Fruit fly (Drosophila melanogaster) whole organism, prepupa: ENCODE data around the gene Exo84.

Experiments used
- CG10631 ChIP-seq: fragments of 200-800 bp; sonication (Bioruptor generic); optimal IDR thresholded peaks from 2 replicates; lab custom pipeline; 2016; ENCODE audit warnings: missing biosample characterization, missing genetic modification characterization
- CG11762 ChIP-seq: fragments of 200-800 bp; sonication (Bioruptor generic); optimal IDR thresholded peaks from 3 replicates; lab custom pipeline; 2016; ENCODE audit warnings: missing biosample characterization, missing genetic modification characterization; ENCODE audit not compliant: insufficient read depth
- CG15336 ChIP-seq: fragments of 200-800 bp; sonication (Bioruptor generic); IDR thresholded peaks from 2 replicates; pipeline ENCODE4 v1.3.6; 2022; ENCODE audit warnings: missing biosample characterization, missing genetic modification characterization
- CG16779 ChIP-seq: fragments of 200-800 bp; sonication (Bioruptor generic); optimal IDR thresholded peaks from 3 replicates; lab custom pipeline; 2017; ENCODE audit warnings: missing biosample characterization, mild to moderate bottlenecking, missing genetic modification characterization
- CG31627 ChIP-seq: fragments of 200-800 bp; sonication (Bioruptor generic); optimal IDR thresholded peaks from 3 replicates; lab custom pipeline; 2016; ENCODE audit warnings: missing biosample characterization, missing genetic modification characterization
- CG32006 ChIP-seq: fragments of 200-800 bp; sonication (Bioruptor generic); optimal IDR thresholded peaks from 3 replicates; lab custom pipeline; 2017; ENCODE audit warnings: missing biosample characterization, mild to moderate bottlenecking, missing genetic modification characterization
- CG34406 ChIP-seq: fragments of 200-800 bp; sonication (Bioruptor generic); optimal IDR thresholded peaks from 3 replicates; lab custom pipeline; 2016; ENCODE audit warnings: missing biosample characterization, missing genetic modification characterization
- CG6163 ChIP-seq: fragments of 200-800 bp; sonication (Bioruptor generic); IDR thresholded peaks from 3 replicates; pipeline ENCODE4 v1.3.6; 2022; ENCODE audit warnings: missing biosample characterization, missing genetic modification characterization
- CG6276 ChIP-seq: fragments of 200-800 bp; sonication (Bioruptor generic); optimal IDR thresholded peaks from 2 replicates; lab custom pipeline; 2017; ENCODE audit warnings: missing biosample characterization, mild to moderate bottlenecking, missing genetic modification characterization
- CG6792 ChIP-seq: fragments of 200-800 bp; sonication (Bioruptor generic); optimal IDR thresholded peaks from 3 replicates; lab custom pipeline; 2016; ENCODE audit warnings: missing biosample characterization, missing genetic modification characterization
- CG6808 ChIP-seq: fragments of 200-800 bp; sonication (Bioruptor generic); optimal IDR thresholded peaks from 3 replicates; lab custom pipeline; 2017; ENCODE audit warnings: missing biosample characterization, missing genetic modification characterization, mild to moderate bottlenecking, moderate library complexity, missing genetic modification reagents
- CG6854 ChIP-seq: fragments of 200-800 bp; sonication (Bioruptor generic); optimal IDR thresholded peaks from 2 replicates; lab custom pipeline; 2017; ENCODE audit warnings: missing biosample characterization, mild to moderate bottlenecking, missing genetic modification characterization
- CG7368 ChIP-seq: fragments of 200-800 bp; sonication (Bioruptor generic); optimal IDR thresholded peaks from 3 replicates; lab custom pipeline; 2016; ENCODE audit warnings: missing biosample characterization, missing genetic modification characterization
- CG8119 ChIP-seq: fragments of 200-800 bp; sonication (Bioruptor generic); IDR thresholded peaks from 3 replicates; pipeline ENCODE4 v1.3.6; 2022; ENCODE audit warnings: missing biosample characterization, missing genetic modification characterization
- CG8319 ChIP-seq: fragments of 200-800 bp; sonication (Bioruptor generic); optimal IDR thresholded peaks from 3 replicates; lab custom pipeline; 2016; ENCODE audit warnings: missing biosample characterization, missing genetic modification characterization
- CG9139 ChIP-seq: fragments of 200-800 bp; sonication (Bioruptor generic); optimal IDR thresholded peaks from 3 replicates; lab custom pipeline; 2017; ENCODE audit warnings: missing biosample characterization, mild to moderate bottlenecking, missing genetic modification characterization
- Eip78C ChIP-seq: fragments of 200-800 bp; sonication (Bioruptor generic); peaks from one replicate; lab custom pipeline; 2016; ENCODE audit warnings: missing biosample characterization, missing genetic modification characterization
- Eip93F ChIP-seq: fragments of 200-800 bp; sonication (Bioruptor generic); optimal IDR thresholded peaks from 2 replicates; lab custom pipeline; 2016; ENCODE audit warnings: missing biosample characterization, mild to moderate bottlenecking, missing genetic modification characterization
- Ets96B ChIP-seq: fragments of 200-800 bp; optimal IDR thresholded peaks from 2 replicates; lab custom pipeline; 2019; ENCODE audit warnings: missing biosample characterization, mild to moderate bottlenecking, missing genetic modification characterization, moderate library complexity
- Gug ChIP-seq: fragments of 200-800 bp; sonication (Bioruptor generic); IDR thresholded peaks from 2 replicates; pipeline ENCODE4 v1.3.6; 2022; ENCODE audit warnings: missing biosample characterization, missing genetic modification characterization
- Hr38 ChIP-seq: sonication (Bioruptor generic); optimal IDR thresholded peaks from 2 replicates; lab custom pipeline; 2016; ENCODE audit warnings: missing biosample characterization, missing genetic modification characterization
- Hr4 ChIP-seq: fragments of 200-800 bp; sonication (Bioruptor generic); optimal IDR thresholded peaks from 3 replicates; lab custom pipeline; 2016; ENCODE audit warnings: missing biosample characterization, missing genetic modification characterization
- Lpt ChIP-seq: fragments of 200-800 bp; sonication (Bioruptor generic); optimal IDR thresholded peaks from 3 replicates; lab custom pipeline; 2016; ENCODE audit warnings: missing biosample characterization, missing genetic modification characterization
- Met ChIP-seq: fragments of 200-800 bp; sonication (Bioruptor generic); optimal IDR thresholded peaks from 3 replicates; lab custom pipeline; 2016; ENCODE audit warnings: missing biosample characterization, missing genetic modification characterization
- OdsH ChIP-seq: fragments of 200-800 bp; sonication (Bioruptor generic); optimal IDR thresholded peaks from 3 replicates; lab custom pipeline; 2016; ENCODE audit warnings: missing biosample characterization, missing genetic modification characterization
- Sox102F ChIP-seq: fragments of 200-800 bp; sonication (Bioruptor generic); optimal IDR thresholded peaks from 2 replicates; lab custom pipeline; 2016; ENCODE audit warnings: missing biosample characterization, mild to moderate bottlenecking, missing genetic modification characterization
- Sox14 ChIP-seq: fragments of 200-800 bp; sonication (Bioruptor generic); optimal IDR thresholded peaks from 3 replicates; lab custom pipeline; 2016; ENCODE audit warnings: missing biosample characterization, missing genetic modification characterization
- Sox15 ChIP-seq: fragments of 200-800 bp; sonication (Bioruptor generic); optimal IDR thresholded peaks from 3 replicates; lab custom pipeline; 2016; ENCODE audit warnings: missing biosample characterization, missing genetic modification characterization
- acj6 ChIP-seq: fragments of 200-800 bp; sonication (Bioruptor generic); optimal IDR thresholded peaks from 3 replicates; lab custom pipeline; 2016; ENCODE audit warnings: missing biosample characterization, missing genetic modification characterization
- cyc ChIP-seq: fragments of 200-800 bp; sonication (Bioruptor generic); optimal IDR thresholded peaks from 3 replicates; lab custom pipeline; 2016; ENCODE audit warnings: missing biosample characterization, missing genetic modification characterization
- dsx ChIP-seq: fragments of 200-800 bp; optimal IDR thresholded peaks from 3 replicates; lab custom pipeline; 2019; ENCODE audit warnings: missing biosample characterization, mild to moderate bottlenecking, missing genetic modification characterization, moderate library complexity; ENCODE audit not compliant: poor library complexity, severe bottlenecking
- eg ChIP-seq: fragments of 200-800 bp; sonication (Bioruptor generic); IDR thresholded peaks from 3 replicates; pipeline ENCODE4 v1.3.6; 2022; ENCODE audit warnings: missing biosample characterization, missing genetic modification characterization
- esn ChIP-seq: fragments of 200-800 bp; sonication (Bioruptor generic); optimal IDR thresholded peaks from 2 replicates; lab custom pipeline; 2016; ENCODE audit warnings: missing biosample characterization, mild to moderate bottlenecking, missing genetic modification characterization, moderate library complexity
- fd59A ChIP-seq: fragments of 200-800 bp; sonication (Bioruptor generic); optimal IDR thresholded peaks from 2 replicates; lab custom pipeline; 2017; ENCODE audit warnings: missing biosample characterization, mild to moderate bottlenecking, missing genetic modification characterization, missing genetic modification reagents
- fkh ChIP-seq: fragments of 200-800 bp; sonication (Bioruptor generic); optimal IDR thresholded peaks from 3 replicates; lab custom pipeline; 2017; ENCODE audit warnings: missing biosample characterization, mild to moderate bottlenecking, missing genetic modification characterization, moderate library complexity
- lz ChIP-seq: fragments of 200-800 bp; sonication (Bioruptor generic); optimal IDR thresholded peaks from 3 replicates; lab custom pipeline; 2016; ENCODE audit warnings: missing biosample characterization, missing genetic modification characterization
- net ChIP-seq: fragments of 200-800 bp; sonication (Bioruptor generic); optimal IDR thresholded peaks from 3 replicates; lab custom pipeline; 2016; ENCODE audit warnings: missing biosample characterization, missing genetic modification characterization
- pdm3 ChIP-seq: fragments of 200-800 bp; sonication (Bioruptor generic); optimal IDR thresholded peaks from 3 replicates; lab custom pipeline; 2016; ENCODE audit warnings: missing biosample characterization, missing genetic modification characterization
- salr ChIP-seq, 2 experiments: fragments of 200-800 bp; sonication (Bioruptor generic); optimal IDR thresholded peaks; 3 replicates each; lab custom pipeline; 2016 to 2018; ENCODE audit warnings: missing biosample characterization in 2 of 2, missing genetic modification characterization in 2 of 2, mild to moderate bottlenecking in 1 of 2
- spab ChIP-seq: fragments of 200-800 bp; sonication (Bioruptor generic); optimal IDR thresholded peaks from 2 replicates; lab custom pipeline; 2017; ENCODE audit warnings: missing biosample characterization, mild to moderate bottlenecking, missing genetic modification characterization, missing genetic modification reagents
- ss ChIP-seq, 2 experiments: fragments of 200-800 bp; sonication (Bioruptor generic); optimal IDR thresholded peaks; 2 replicates in 1 of 2; 3 replicates in 1 of 2; lab custom pipeline; 2017 to 2018; ENCODE audit warnings: mild to moderate bottlenecking in 2 of 2, missing biosample characterization in 2 of 2, missing genetic modification characterization in 2 of 2, moderate library complexity in 1 of 2
- svp ChIP-seq: fragments of 200-800 bp; sonication (Bioruptor generic); peaks from one replicate; lab custom pipeline; 2016; ENCODE audit warnings: missing biosample characterization, missing genetic modification characterization
- vri ChIP-seq: fragments of 200-800 bp; sonication (Bioruptor generic); optimal IDR thresholded peaks from 3 replicates; lab custom pipeline; 2016; ENCODE audit warnings: missing biosample characterization, mild to moderate bottlenecking, missing genetic modification characterization

Exo84 gene

dm6 chr3R:26052150-26052908 is at the start of gene Exo84, which contains the start of gene Vps2 (continued):
- TF ChIP-seq CG8119 (GFP tag; lab: Robert Waterston, UW) (no peak), pdm3 (GFP tag; lab: Kevin White, UChicago) (no peak), Sox102F (no peak), lz (GFP tag; lab: Kevin White, UChicago) (peak; percentile 60), fd59A (no peak), svp (GFP tag; lab: Kevin White, UChicago) (no peak), CG15336 (GFP tag; lab: Robert Waterston, UW) (no peak), Lpt (no peak), acj6 (GFP tag; lab: Kevin White, UChicago) (peak; percentile 59)

dm6 chr3R:26099238-26099637 is 47.2 kb upstream of the Exo84 start:
- TF ChIP-seq vri (peak; percentile 6), Sox102F (peak; percentile 21), CG6163 (GFP tag; lab: Robert Waterston, UW) (0 out of 3 replicates have a peak, but pooled peaks have one; percentile 29), fkh (GFP tag; lab: Kevin White, UChicago) (peak; percentile 85), acj6 (GFP tag; lab: Kevin White, UChicago) (no peak), Met (peak; percentile 10), CG34406 (GFP tag; lab: Kevin White, UChicago) (no peak), Sox14 (GFP tag; lab: Kevin White, UChicago) (peak; percentile 11), CG6854 (no peak), CG9139 (GFP tag; lab: Kevin White, UChicago) (no peak), dsx (GFP tag; lab: Kevin White, UChicago) (no peak), Hr4 (GFP tag; lab: Kevin White, UChicago) (peak; percentile 19), CG7368 (GFP tag; lab: Kevin White, UChicago) (no peak), CG6808 (no peak), salr (GFP tag; optimal IDR thresholded peaks at IDR 0.05; lab: Kevin White, UChicago) (no peak), Sox15 (GFP tag; lab: Kevin White, UChicago) (no peak), eg (peak; percentile 10; the same call in 1 of the 3 replicates), CG6792 (no peak), Gug (GFP tag; lab: Robert Waterston, UW) (no peak), CG31627 (GFP tag; lab: Kevin White, UChicago) (no peak), Hr38 (GFP tag; lab: Kevin White, UChicago) (no peak), CG10631 (GFP tag; lab: Kevin White, UChicago) (no peak)
- TF ChIP-seq, all 60 proteins: peak for 8

- TF ChIP-seq fd59A (peak; percentile 41), dsx (GFP tag; lab: Kevin White, UChicago) (peak; percentile 76), CG6854 (no peak), net (GFP tag; lab: Kevin White, UChicago) (peak; percentile 23), CG6276 (GFP tag; lab: Kevin White, UChicago) (peak; percentile 71), svp (GFP tag; lab: Kevin White, UChicago) (peak; percentile 69), vri (peak; percentile 16), esn (GFP tag; lab: Kevin White, UChicago) (peak; percentile 72), lz (GFP tag; lab: Kevin White, UChicago) (peak; percentile 33), Hr4 (GFP tag; lab: Kevin White, UChicago) (peak; percentile 34), spab (GFP tag; lab: Kevin White, UChicago) (peak; percentile 75), CG15336 (GFP tag; lab: Robert Waterston, UW) (peak; percentile 69), CG8119 (GFP tag; lab: Robert Waterston, UW) (peak; percentile 88), ss (GFP tag; optimal IDR thresholded peaks at IDR 0.05; lab: Kevin White, UChicago) (peak; percentile 81 to 87), CG32006 (GFP tag; lab: Kevin White, UChicago) (peak; percentile 90), eg (peak; percentile 44; the same call in 2 of the 3 replicates), CG31627 (GFP tag; lab: Kevin White, UChicago) (peak; percentile 11), OdsH (GFP tag; lab: Kevin White, UChicago) (peak; percentile 73), Sox15 (GFP tag; lab: Kevin White, UChicago) (peak; percentile 10), fkh (GFP tag; lab: Kevin White, UChicago) (no peak), CG16779 (tag; lab: Kevin White, UChicago) (peak; percentile 37), Eip93F (GFP tag; lab: Kevin White, UChicago) (peak; percentile 26), Ets96B (tag; lab: Kevin White, UChicago) (peak; percentile 85), cyc (GFP tag; lab: Kevin White, UChicago) (peak; percentile 50), Eip78C (GFP tag; lab: Kevin White, UChicago) (peak; percentile 84), CG8319 (GFP tag; lab: Kevin White, UChicago) (peak; percentile 57), CG11762 (GFP tag; lab: Kevin White, UChicago) (peak; percentile 63)
These were observed 46.6 kb upstream of the Exo84 start, which contains the start of gene dysf for dm6 chr3R:26098502-26099210. dysf (minus strand) TSS chr3R:26098711.
